Worm (Caenorhabditis elegans) whole organism, L4 larva: Measurements from ENCODE around the gene srsx-11.

Source experiments
- F26F4.8 ChIP-seq: fragments of 200-800 bp; sonication (Bioruptor generic); conservative IDR thresholded peaks from 2 replicates; pipeline ENCODE4 v1.3.6; 2022; ENCODE audit warnings: missing genetic modification characterization, missing compliant biosample characterization
- F49E8.2 ChIP-seq: sonication (generic microtip); optimal IDR thresholded peaks from 2 replicates; lab custom pipeline; 2016; ENCODE audit warnings: missing compliant biosample characterization, mild to moderate bottlenecking, missing genetic modification characterization, borderline replicate concordance
- R02D3.7 ChIP-seq: fragments of 150-350 bp; sonication (generic microtip); optimal IDR thresholded peaks from 3 replicates; lab custom pipeline; 2014; ENCODE audit warnings: missing biosample characterization, missing genetic modification characterization
- T20F7.1 ChIP-seq: fragments of 200-800 bp; sonication (Bioruptor generic); optimal IDR thresholded peaks from 2 replicates; lab custom pipeline; 2018; ENCODE audit warnings: mild to moderate bottlenecking, missing genetic modification characterization, missing compliant biosample characterization
- T26A8.4 ChIP-seq: fragments of 200-800 bp; sonication (Bioruptor generic); IDR thresholded peaks from 2 replicates; pipeline ENCODE4 v1.3.6; 2022; ENCODE audit warnings: missing genetic modification characterization, missing compliant biosample characterization
- ZK546.5 ChIP-seq, 2 experiments: sonication (generic microtip); optimal IDR thresholded peaks; 2 replicates each; lab custom pipeline; 2017; ENCODE audit warnings: missing biosample characterization in 2 of 2, missing genetic modification characterization in 2 of 2
- aha-1 ChIP-seq: fragments of 150-350 bp; peaks from one replicate; lab custom pipeline; 2014; ENCODE audit warnings: missing biosample characterization, missing genetic modification characterization
- arid-1 ChIP-seq: fragments of 200-800 bp; sonication (Bioruptor generic); conservative IDR thresholded peaks from 2 replicates; pipeline ENCODE4 v1.3.6; 2022; ENCODE audit warnings: missing genetic modification reagents, missing genetic modification characterization, missing compliant biosample characterization
- ceh-28 ChIP-seq: fragments of 150-350 bp; optimal IDR thresholded peaks from 2 replicates; lab custom pipeline; 2014; ENCODE audit warnings: missing biosample characterization, missing genetic modification reagents, missing genetic modification characterization
- ceh-32 ChIP-seq: sonication (generic microtip); optimal IDR thresholded peaks from 2 replicates; lab custom pipeline; 2016; ENCODE audit warnings: mild to moderate bottlenecking, missing genetic modification characterization, missing compliant biosample characterization; ENCODE audit not compliant: poor library complexity
- ces-1 ChIP-seq: fragments of 150-350 bp; sonication (generic microtip); optimal IDR thresholded peaks from 4 replicates; lab custom pipeline; 2014; ENCODE audit warnings: missing biosample characterization, missing genetic modification reagents, missing genetic modification characterization
- daf-12 ChIP-seq: fragments of 150-350 bp; optimal IDR thresholded peaks from 2 replicates; lab custom pipeline; 2014; ENCODE audit warnings: missing biosample characterization, missing genetic modification reagents, missing genetic modification characterization
- daf-16 ChIP-seq, 3 experiments: sonication (generic microtip); optimal IDR thresholded peaks; 2 replicates each; lab custom pipeline; 2016 to 2017; ENCODE audit warnings: missing genetic modification characterization in 3 of 3, missing genetic modification reagents in 3 of 3, mild to moderate bottlenecking in 2 of 3, missing compliant biosample characterization in 2 of 3, missing biosample characterization in 1 of 3, moderate library complexity in 1 of 3
- daf-19 ChIP-seq: fragments of 200-800 bp; sonication (Bioruptor generic); conservative IDR thresholded peaks from 2 replicates; pipeline ENCODE4 v1.3.6; 2022; ENCODE audit warnings: missing genetic modification characterization, missing compliant biosample characterization
- dmd-6 ChIP-seq: fragments of 200-800 bp; sonication (Bioruptor generic); IDR thresholded peaks from 2 replicates; pipeline ENCODE4 v1.3.6; 2022; ENCODE audit warnings: missing genetic modification reagents, missing genetic modification characterization, missing compliant biosample characterization
- dpl-1 ChIP-seq: fragments of 150-350 bp; optimal IDR thresholded peaks from 2 replicates; lab custom pipeline; 2014; ENCODE audit warnings: missing biosample characterization, missing genetic modification reagents, missing genetic modification characterization
- duxl-1 ChIP-seq: sonication (generic microtip); optimal IDR thresholded peaks from 2 replicates; lab custom pipeline; 2016; ENCODE audit warnings: mild to moderate bottlenecking, missing genetic modification characterization, moderate library complexity, missing compliant biosample characterization; ENCODE audit not compliant: poor library complexity
- dve-1 ChIP-seq: sonication (generic microtip); optimal IDR thresholded peaks from 2 replicates; lab custom pipeline; 2017; ENCODE audit warnings: antibody characterized with exemption, mild to moderate bottlenecking, missing genetic modification characterization, missing compliant biosample characterization; ENCODE audit not compliant: insufficient read depth
- egl-27 ChIP-seq: sonication (generic microtip); optimal IDR thresholded peaks from 3 replicates; lab custom pipeline; 2017; ENCODE audit warnings: missing biosample characterization, missing genetic modification reagents, missing genetic modification characterization
- hlh-11 ChIP-seq: fragments of 200-800 bp; sonication (Bioruptor generic); optimal IDR thresholded peaks from 2 replicates; lab custom pipeline; 2018; ENCODE audit warnings: mild to moderate bottlenecking, missing genetic modification characterization, missing compliant biosample characterization
- hlh-30 ChIP-seq: sonication (generic microtip); optimal IDR thresholded peaks from 2 replicates; lab custom pipeline; 2017; ENCODE audit warnings: antibody characterized with exemption, mild to moderate bottlenecking, missing genetic modification characterization, missing compliant biosample characterization; ENCODE audit not compliant: insufficient read depth
- jun-1 ChIP-seq: fragments of 150-350 bp; optimal IDR thresholded peaks from 2 replicates; lab custom pipeline; 2014; ENCODE audit warnings: missing biosample characterization, missing genetic modification reagents, missing genetic modification characterization
- lin-1 ChIP-seq: fragments of 200-800 bp; sonication (Bioruptor generic); IDR thresholded peaks from 2 replicates; pipeline ENCODE4 v1.3.6; 2022; ENCODE audit warnings: missing genetic modification reagents, missing genetic modification characterization, missing compliant biosample characterization
- lin-29 ChIP-seq: fragments of 200-800 bp; sonication (Bioruptor generic); IDR thresholded peaks from 2 replicates; pipeline ENCODE4 v1.3.6; 2022; ENCODE audit warnings: missing genetic modification reagents, missing genetic modification characterization, missing compliant biosample characterization
- lin-39 ChIP-seq: fragments of 150-350 bp; optimal IDR thresholded peaks from 2 replicates; lab custom pipeline; 2014; ENCODE audit warnings: missing biosample characterization, missing genetic modification reagents, missing genetic modification characterization
- lir-3 ChIP-seq: sonication (generic microtip); optimal IDR thresholded peaks from 2 replicates; lab custom pipeline; 2016; ENCODE audit warnings: mild to moderate bottlenecking, missing genetic modification characterization, missing compliant biosample characterization
- mdl-1 ChIP-seq, 2 experiments: fragments of 150-350 bp in 1 of 2; sonication (generic microtip) in 1 of 2; optimal IDR thresholded peaks; 2 replicates each; lab custom pipeline; 2014 to 2017; ENCODE audit warnings: missing biosample characterization in 2 of 2, missing genetic modification characterization in 2 of 2
- mdt-29 ChIP-seq: fragments of 200-800 bp; sonication (Bioruptor generic); IDR thresholded peaks from 2 replicates; pipeline ENCODE4 v1.3.6; 2022; ENCODE audit warnings: missing genetic modification reagents, missing genetic modification characterization, missing compliant biosample characterization
- mes-2 ChIP-seq: sonication (generic microtip); optimal IDR thresholded peaks from 2 replicates; lab custom pipeline; 2016; ENCODE audit warnings: missing genotype, mild to moderate bottlenecking, missing genetic modification characterization, missing compliant biosample characterization; ENCODE audit not compliant: poor library complexity, severe bottlenecking
- mxl-3 ChIP-seq: fragments of 200-800 bp; sonication (Bioruptor generic); optimal IDR thresholded peaks from 2 replicates; lab custom pipeline; 2018; ENCODE audit warnings: mild to moderate bottlenecking, missing genetic modification characterization, missing compliant biosample characterization
- nhr-102 ChIP-seq: sonication (generic microtip); optimal IDR thresholded peaks from 2 replicates; lab custom pipeline; 2016; ENCODE audit warnings: mild to moderate bottlenecking, missing genetic modification characterization, moderate library complexity, missing compliant biosample characterization
- nhr-11 ChIP-seq: fragments of 150-350 bp; optimal IDR thresholded peaks from 2 replicates; lab custom pipeline; 2014; ENCODE audit warnings: missing biosample characterization, missing genetic modification characterization
- nhr-28 ChIP-seq: fragments of 150-350 bp; optimal IDR thresholded peaks from 2 replicates; lab custom pipeline; 2014; ENCODE audit warnings: missing biosample characterization, missing genetic modification characterization
- nhr-48 ChIP-seq: sonication (generic microtip); optimal IDR thresholded peaks from 2 replicates; lab custom pipeline; 2016; ENCODE audit warnings: mild to moderate bottlenecking, missing genetic modification characterization, missing compliant biosample characterization
- pha-4 ChIP-seq, 2 experiments: fragments of 150-350 bp in 1 of 2; fragments of 200-800 bp in 1 of 2; sonication (Bioruptor generic) in 1 of 2; IDR thresholded peaks in 1 of 2; optimal IDR thresholded peaks in 1 of 2; 2 replicates each; pipeline versions ENCODE4 v1.3.6 to Lab custom; 2014 to 2022; ENCODE audit warnings: missing genetic modification characterization in 2 of 2, missing genetic modification reagents in 2 of 2, missing biosample characterization in 1 of 2, missing compliant biosample characterization in 1 of 2
- php-3 ChIP-seq: fragments of 200-800 bp; sonication (Bioruptor generic); IDR thresholded peaks from 2 replicates; pipeline ENCODE4 v1.3.6; 2022; ENCODE audit warnings: missing genetic modification reagents, missing genetic modification characterization, missing compliant biosample characterization
- pqm-1 ChIP-seq: sonication (generic microtip); optimal IDR thresholded peaks from 2 replicates; lab custom pipeline; 2017; ENCODE audit warnings: missing biosample characterization, missing genetic modification characterization
- saeg-2 ChIP-seq: fragments of 200-800 bp; sonication (Bioruptor generic); IDR thresholded peaks from 2 replicates; pipeline ENCODE4 v1.3.6; 2022; ENCODE audit warnings: missing genetic modification reagents, missing genetic modification characterization, missing compliant biosample characterization
- skn-1 ChIP-seq: fragments of 150-350 bp; optimal IDR thresholded peaks from 2 replicates; lab custom pipeline; 2014; ENCODE audit warnings: missing biosample characterization, missing genetic modification characterization
- tra-1 ChIP-seq: fragments of 200-800 bp; sonication (Bioruptor generic); IDR thresholded peaks from 2 replicates; pipeline ENCODE4 v1.3.6; 2022; ENCODE audit warnings: missing genetic modification reagents, missing genetic modification characterization, missing compliant biosample characterization
- vab-7 ChIP-seq: fragments of 200-800 bp; sonication (Bioruptor generic); IDR thresholded peaks from 2 replicates; pipeline ENCODE4 v1.3.6; 2022; ENCODE audit warnings: missing genetic modification reagents, missing genetic modification characterization, missing compliant biosample characterization
- zip-11 ChIP-seq: fragments of 200-800 bp; sonication (Bioruptor generic); IDR thresholded peaks from 2 replicates; pipeline ENCODE4 v1.3.6; 2022; ENCODE audit warnings: missing genetic modification characterization, missing compliant biosample characterization

srsx-11 gene

ce11 chrV:5027640-5028039 lies 48.7 kb upstream of the srsx-11 start, which contains the start of gene cpt-4 (continued):
- no peak for TF ChIP-seq tra-1 (GFP tag; lab: Robert Waterston, UW)
- peak; percentile 85 for TF ChIP-seq nhr-28
- TF ChIP-seq aha-1 (tag; lab: Kevin White, UChicago) = no peak
- no peak for TF ChIP-seq T20F7.1 (GFP tag; lab: Kevin White, UChicago)
- no peak for TF ChIP-seq daf-12
- TF ChIP-seq daf-19 (GFP tag; lab: Robert Waterston, UW) = no peak
- no peak for TF ChIP-seq ZK546.5 (tag; optimal IDR thresholded peaks at IDR 0.05; lab: Kevin White, UChicago)
- TF ChIP-seq nhr-11 (tag; lab: Kevin White, UChicago) = no peak
- no peak for TF ChIP-seq egl-27 (tag; lab: Kevin White, UChicago)
- no peak for TF ChIP-seq pha-4 (GFP tag; IDR thresholded peaks at IDR 0.05; lab: Robert Waterston, UW)
- no peak for TF ChIP-seq pha-4 (tag; optimal IDR thresholded peaks at IDR 0.05; lab: Kevin White, UChicago)
- no peak for TF ChIP-seq vab-7 (GFP tag; lab: Robert Waterston, UW)
- no peak for TF ChIP-seq T26A8.4 (GFP tag; lab: Robert Waterston, UW)
- no peak for TF ChIP-seq lin-39
- TF ChIP-seq jun-1 = no peak
- no peak for TF ChIP-seq F49E8.2 (tag; lab: Kevin White, UChicago)
- 0 out of 2 replicates have a peak, but pooled peaks have one; percentile 55 for TF ChIP-seq lin-1 (GFP tag; lab: Robert Waterston, UW)
- no peak for TF ChIP-seq F26F4.8 (GFP tag; lab: Robert Waterston, UW)
- TF ChIP-seq arid-1 (GFP tag; lab: Robert Waterston, UW) = no peak
- peak; percentile 83 for TF ChIP-seq pqm-1 (tag; lab: Kevin White, UChicago)
- peak; percentile 22 for TF ChIP-seq mes-2 (tag; lab: Kevin White, UChicago)
- no peak for TF ChIP-seq ces-1 (GFP tag; lab: Kevin White, UChicago)
- peak; percentile 41 for TF ChIP-seq nhr-102 (tag; lab: Kevin White, UChicago)
- TF ChIP-seq skn-1 (tag; lab: Kevin White, UChicago) = no peak
- no peak for TF ChIP-seq duxl-1
- TF ChIP-seq zip-11 (GFP tag; lab: Robert Waterston, UW) = no peak
- no peak for TF ChIP-seq ceh-28 (tag; lab: Kevin White, UChicago)
- peak in 1 of 2 experiments; percentile 76 for TF ChIP-seq mdl-1 (tag; optimal IDR thresholded peaks at IDR 0.05; lab: Kevin White, UChicago)
- no peak for TF ChIP-seq saeg-2
- no peak for TF ChIP-seq ceh-32
- TF ChIP-seq daf-16 (GFP tag; optimal IDR thresholded peaks at IDR 0.05; lab: Kevin White, UChicago) = no peak
- peak; percentile 29 for TF ChIP-seq daf-16 (tag; optimal IDR thresholded peaks at IDR 0.05; lab: Kevin White, UChicago)
- peak; percentile 29 for TF ChIP-seq hlh-30 (tag; lab: Kevin White, UChicago)
- no peak for TF ChIP-seq lin-29 (GFP tag; lab: Robert Waterston, UW)
- TF ChIP-seq mdt-29 (GFP tag; lab: Robert Waterston, UW) = no peak
- TF ChIP-seq dpl-1 (GFP tag; lab: Kevin White, UChicago) = no peak

- TF ChIP-seq daf-16 (GFP tag; optimal IDR thresholded peaks at IDR 0.05; lab: Kevin White, UChicago) = no peak
- TF ChIP-seq daf-16 (tag; optimal IDR thresholded peaks at IDR 0.05; lab: Kevin White, UChicago) = peak; percentile 30
- TF ChIP-seq nhr-102 (tag; lab: Kevin White, UChicago) = peak; percentile 37
- TF ChIP-seq lir-3 (tag; lab: Kevin White, UChicago) = no peak
- peak; percentile 25 for TF ChIP-seq nhr-28
- peak; percentile 10 for TF ChIP-seq pqm-1 (tag; lab: Kevin White, UChicago)
- peak; percentile 12 for TF ChIP-seq mxl-3 (GFP tag; lab: Kevin White, UChicago)
- TF ChIP-seq R02D3.7 (tag; lab: Kevin White, UChicago) = no peak
- peak; percentile 39 for TF ChIP-seq nhr-48 (tag; lab: Kevin White, UChicago)
- no peak for TF ChIP-seq dpl-1 (GFP tag; lab: Kevin White, UChicago)
- TF ChIP-seq dmd-6 = peak; percentile 77
- peak; percentile 17 for TF ChIP-seq hlh-30 (tag; lab: Kevin White, UChicago)
- TF ChIP-seq php-3 (GFP tag; lab: Robert Waterston, UW) = 0 out of 2 replicates have a peak, but pooled peaks have one; percentile 24
- TF ChIP-seq hlh-11 (tag; lab: Kevin White, UChicago) = peak; percentile 70
- TF ChIP-seq dve-1 (tag; lab: Kevin White, UChicago) = peak; percentile 18
Observed at ce11 chrV:5026438-5026837, 47.5 kb upstream of the srsx-11 start.
